Worm (Caenorhabditis elegans) whole organism, L2 larva: ENCODE data around the gene sec-16A.2.

Source experiments
- sma-9 ChIP-seq, 2 experiments: fragments of 150-350 bp in 1 of 2; sonication (generic microtip) in 1 of 2; optimal IDR thresholded peaks; 2 replicates each; lab custom pipeline; 2014 to 2016; ENCODE audit warnings: missing genetic modification characterization in 2 of 2, mild to moderate bottlenecking in 1 of 2, missing biosample characterization in 1 of 2, missing compliant biosample characterization in 1 of 2, missing genetic modification reagents in 1 of 2, moderate library complexity in 1 of 2
- ztf-4 ChIP-seq: fragments of 150-350 bp; optimal IDR thresholded peaks from 2 replicates; lab custom pipeline; 2014; ENCODE audit warnings: missing biosample characterization, missing genetic modification characterization

- TF ChIP-seq ztf-4 (tag; lab: Kevin White, UChicago) (no peak), sma-9 (GFP tag; optimal IDR thresholded peaks at IDR 0.05; lab: Kevin White, UChicago) (no peak), sma-9 (tag; optimal IDR thresholded peaks at IDR 0.05; lab: Kevin White, UChicago) (no peak)
Observed at ce11 chrX:8320889-8321288, 33.8 kb downstream of the sec-16A.2 start, which contains the start of gene pqn-57.
